Fruit fly (Drosophila melanogaster): ENCODE results near the gene CG14073.

CG14073 gene

DNA sequence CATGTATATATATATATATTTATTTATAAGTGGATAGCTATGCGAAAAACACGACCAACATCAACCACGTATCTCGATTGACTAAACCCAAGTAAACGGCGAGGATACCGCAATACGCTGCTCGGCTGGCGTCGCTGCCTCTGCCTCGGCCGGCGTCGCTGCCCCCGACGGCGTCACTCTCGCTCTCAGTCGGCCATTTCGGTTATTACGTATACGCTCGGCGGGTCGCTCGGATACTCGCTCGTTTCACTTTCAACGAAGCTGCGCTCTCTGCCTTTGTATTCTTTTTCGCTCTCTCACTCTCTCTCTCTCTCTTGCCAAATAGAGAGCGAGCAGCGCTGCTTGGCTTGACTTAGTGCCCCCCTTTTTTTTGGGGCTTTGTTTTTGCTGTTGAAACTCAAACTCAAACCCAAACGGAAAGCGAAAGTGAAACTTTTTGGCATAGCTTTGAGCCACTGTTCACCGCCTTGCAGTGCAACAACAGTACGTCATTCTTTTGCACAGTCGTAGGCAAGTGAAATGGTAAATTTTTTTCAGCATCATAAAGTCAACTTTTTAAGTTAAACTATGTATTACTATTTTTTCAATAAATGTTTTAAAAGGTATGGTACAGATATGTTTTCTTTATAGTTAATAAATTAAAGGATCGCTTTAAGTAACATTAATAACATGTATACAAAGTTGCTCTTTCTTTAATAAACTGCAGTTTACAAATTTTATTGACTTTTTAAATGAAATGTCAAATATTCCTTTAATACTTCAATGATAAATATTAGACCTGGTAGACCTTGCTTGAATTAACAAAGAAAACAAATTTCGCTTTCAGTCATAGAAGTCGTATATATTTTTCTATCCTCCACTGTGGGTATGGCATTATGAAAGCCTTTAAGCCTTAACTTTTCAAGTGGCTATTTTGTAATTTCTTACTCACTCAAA lies 54.5 kb downstream of the CG14073 start (continued):
- TF ChIP-seq CG14667 (GFP tag; IDR thresholded peaks at IDR 0.05) (no peak), gem (tag; optimal IDR thresholded peaks at IDR 0.05) (peak; percentile 62), zen (tag; optimal IDR thresholded peaks at IDR 0.05) (no peak), CG6791 (GFP tag; IDR thresholded peaks at IDR 0.05; ENCODE audit: partially characterized antibody) (no peak), Pdp1 (GFP tag; optimal IDR thresholded peaks at IDR 0.05) (peak in 1 of 2 experiments; percentile 92), Hmr (GFP tag; optimal IDR thresholded peaks at IDR 0.05) (peak; percentile 40), Ptx1 (GFP tag; IDR thresholded peaks at IDR 0.05) (peak; percentile 54; the same call in 1 of the 2 replicates), cwo (GFP tag; optimal IDR thresholded peaks at IDR 0.05) (peak; percentile 2), CG10462 (GFP tag; optimal IDR thresholded peaks at IDR 0.05) (no peak), z (GFP tag; IDR thresholded peaks at IDR 0.05) (peak; percentile 86), sna (GFP tag; IDR thresholded peaks at IDR 0.05; ENCODE audit: partially characterized antibody) (peak; percentile 53), bowl (GFP tag; IDR thresholded peaks at IDR 0.05) (peak; percentile 49; the same call in 1 of the 2 replicates), Blimp-1 (GFP tag; optimal IDR thresholded peaks at IDR 0.05) (peak; percentile 100), sug (tag; optimal IDR thresholded peaks at IDR 0.05) (peak; percentile 31), CG9437 (GFP tag; optimal IDR thresholded peaks at IDR 0.05) (peak; percentile 31), Trl (optimal IDR thresholded peaks at IDR 0.05) (peak; percentile 96 to 97), Trl (GFP tag; optimal IDR thresholded peaks at IDR 0.05) (peak; percentile 74), bigmax (GFP tag; optimal IDR thresholded peaks at IDR 0.05) (no peak), lab (GFP tag; optimal IDR thresholded peaks at IDR 0.05) (peak; percentile 20), wek (GFP tag; optimal IDR thresholded peaks at IDR 0.05) (peak; percentile 1), insv (GFP tag; optimal IDR thresholded peaks at IDR 0.05) (no peak), Ets65A (GFP tag) (peak; percentile 62), CG16863 (GFP tag; optimal IDR thresholded peaks at IDR 0.05) (peak; percentile 2), ftz-f1 (GFP tag; optimal IDR thresholded peaks at IDR 0.05) (peak; percentile 92), CG3163 (GFP tag; optimal IDR thresholded peaks at IDR 0.05) (peak; percentile 7), CG7372 (GFP tag; IDR thresholded peaks at IDR 0.05) (0 out of 2 replicates have a peak, but pooled peaks have one; percentile 20), dpn (GFP tag; optimal IDR thresholded peaks at IDR 0.05) (no peak), HmgZ (tag; optimal IDR thresholded peaks at IDR 0.05) (peak; percentile 12), CG34224 (GFP tag; IDR thresholded peaks at IDR 0.05; ENCODE audit: partially characterized antibody) (peak; percentile 58; the same call in 1 of the 3 replicates), CG5953 (GFP tag; IDR thresholded peaks at IDR 0.05) (peak; percentile 5; the same call in 1 of the 2 replicates), Eip74EF (GFP tag; optimal IDR thresholded peaks at IDR 0.05) (peak in 1 of 2 experiments; percentile 12), CG11695 (GFP tag; IDR thresholded peaks at IDR 0.05) (peak; percentile 50), CG6689 (GFP tag; IDR thresholded peaks at IDR 0.05) (no peak), CG13424 (tag; optimal IDR thresholded peaks at IDR 0.05) (peak; percentile 17), Med (GFP tag) (peak; percentile 75), Jarid2 (GFP tag; optimal IDR thresholded peaks at IDR 0.05) (peak; percentile 83), stc (GFP tag; IDR thresholded peaks at IDR 0.05) (0 out of 2 replicates have a peak, but pooled peaks have one; percentile 53), CG13287 (GFP tag; IDR thresholded peaks at IDR 0.05; ENCODE audit: partially characterized antibody) (peak; percentile 61), CG12769 (tag; optimal IDR thresholded peaks at IDR 0.05) (peak; percentile 85), hbn (GFP tag; IDR thresholded peaks at IDR 0.05; ENCODE audit: partially characterized antibody) (peak; percentile 43; the same call in 1 of the 2 replicates), CG17361 (GFP tag; IDR thresholded peaks at IDR 0.05) (peak; percentile 56; the same call in 2 of the 3 replicates), ssp (GFP tag; IDR thresholded peaks at IDR 0.05) (no peak), lov (optimal IDR thresholded peaks at IDR 0.05) (no peak), lov (GFP tag; IDR thresholded peaks at IDR 0.05) (0 out of 3 replicates have a peak, but pooled peaks have one; percentile 59), dmrt99B (tag; optimal IDR thresholded peaks at IDR 0.05) (peak; percentile 75), CG2678 (tag; optimal IDR thresholded peaks at IDR 0.05) (peak; percentile 40), kni (GFP tag; optimal IDR thresholded peaks at IDR 0.05) (peak; percentile 67)

Data from whole organism, embryonic.